Worm (Caenorhabditis elegans) whole organism, L2 larva: Measurements from ENCODE around the gene srj-18.

ENCODE experiments used
- C34F6.9 ChIP-seq: fragments of 150-350 bp; optimal IDR thresholded peaks from 2 replicates; lab custom pipeline; 2014; ENCODE audit warnings: missing biosample characterization, missing genetic modification characterization
- F13H6.1 ChIP-seq: sonication (generic microtip); optimal IDR thresholded peaks from 2 replicates; lab custom pipeline; 2016; ENCODE audit warnings: missing genetic modification characterization, missing compliant biosample characterization
- R02D3.7 ChIP-seq: fragments of 150-350 bp; optimal IDR thresholded peaks from 2 replicates; lab custom pipeline; 2014; ENCODE audit warnings: missing biosample characterization, missing genetic modification characterization
- Y55F3AM.14 ChIP-seq: fragments of 200-800 bp; sonication (Bioruptor generic); optimal IDR thresholded peaks from 2 replicates; lab custom pipeline; 2018; ENCODE audit warnings: mild to moderate bottlenecking, missing genetic modification characterization, missing compliant biosample characterization
- ZK546.5 ChIP-seq: sonication (generic microtip); optimal IDR thresholded peaks from 2 replicates; lab custom pipeline; 2017; ENCODE audit warnings: missing biosample characterization, missing genetic modification characterization
- alr-1 ChIP-seq: fragments of 150-350 bp; optimal IDR thresholded peaks from 2 replicates; lab custom pipeline; 2014; ENCODE audit warnings: missing biosample characterization, missing genetic modification characterization
- aly-2 ChIP-seq: fragments of 150-350 bp; optimal IDR thresholded peaks from 2 replicates; lab custom pipeline; 2014; ENCODE audit warnings: missing biosample characterization, missing genetic modification characterization
- ama-1 ChIP-seq: fragments of 150-350 bp; optimal IDR thresholded peaks from 2 replicates; lab custom pipeline; 2018; ENCODE audit warnings: inconsistent platforms
- blmp-1 ChIP-seq: sonication (generic microtip); optimal IDR thresholded peaks from 2 replicates; lab custom pipeline; 2017; ENCODE audit warnings: missing genetic modification characterization, mild to moderate bottlenecking, missing compliant biosample characterization, antibody characterized with exemption, moderate library complexity; ENCODE audit not compliant: insufficient read depth
- crh-2 ChIP-seq: sonication (generic microtip); optimal IDR thresholded peaks from 2 replicates; lab custom pipeline; 2017; ENCODE audit warnings: missing biosample characterization, missing genetic modification characterization
- dmd-4 ChIP-seq: sonication (generic microtip); optimal IDR thresholded peaks from 2 replicates; lab custom pipeline; 2017; ENCODE audit warnings: missing biosample characterization, missing genetic modification characterization
- egl-27 ChIP-seq: sonication (generic microtip); optimal IDR thresholded peaks from 3 replicates; lab custom pipeline; 2017; ENCODE audit warnings: missing biosample characterization, missing genetic modification reagents, missing genetic modification characterization
- elt-3 ChIP-seq: sonication (generic microtip); optimal IDR thresholded peaks from 2 replicates; lab custom pipeline; 2017; ENCODE audit warnings: missing biosample characterization, missing genetic modification characterization
- fos-1 ChIP-seq: fragments of 150-350 bp; optimal IDR thresholded peaks from 2 replicates; lab custom pipeline; 2014; ENCODE audit warnings: missing biosample characterization, missing genetic modification characterization
- gmeb-1 ChIP-seq: fragments of 150-350 bp; optimal IDR thresholded peaks from 2 replicates; lab custom pipeline; 2014; ENCODE audit warnings: missing biosample characterization, missing genetic modification characterization
- lin-13 ChIP-seq: fragments of 150-350 bp; optimal IDR thresholded peaks from 2 replicates; lab custom pipeline; 2014; ENCODE audit warnings: missing biosample characterization, missing genetic modification reagents, missing genetic modification characterization
- lin-39 ChIP-seq: fragments of 150-350 bp; optimal IDR thresholded peaks from 2 replicates; lab custom pipeline; 2014; ENCODE audit warnings: missing biosample characterization, missing genetic modification reagents, missing genetic modification characterization
- mab-5 ChIP-seq: fragments of 150-350 bp; optimal IDR thresholded peaks from 2 replicates; lab custom pipeline; 2014; ENCODE audit warnings: missing biosample characterization, missing genetic modification characterization
- mbf-1 ChIP-seq: sonication (generic microtip); optimal IDR thresholded peaks from 2 replicates; lab custom pipeline; 2017; ENCODE audit warnings: missing biosample characterization, missing genetic modification characterization
- nhr-10 ChIP-seq: sonication (generic microtip); optimal IDR thresholded peaks from 2 replicates; lab custom pipeline; 2017; ENCODE audit warnings: missing biosample characterization, missing genetic modification characterization
- nhr-11 ChIP-seq: fragments of 150-350 bp; optimal IDR thresholded peaks from 2 replicates; lab custom pipeline; 2014; ENCODE audit warnings: missing biosample characterization, missing genetic modification characterization
- nhr-12 ChIP-seq: fragments of 150-350 bp; optimal IDR thresholded peaks from 2 replicates; lab custom pipeline; 2014; ENCODE audit warnings: missing biosample characterization, missing genetic modification characterization
- nhr-21 ChIP-seq: fragments of 150-350 bp; optimal IDR thresholded peaks from 2 replicates; lab custom pipeline; 2014; ENCODE audit warnings: missing biosample characterization, missing genetic modification characterization
- nhr-23 ChIP-seq: fragments of 150-350 bp; optimal IDR thresholded peaks from 2 replicates; lab custom pipeline; 2014; ENCODE audit warnings: missing biosample characterization, missing genetic modification reagents, missing genetic modification characterization
- nhr-237 ChIP-seq: fragments of 150-350 bp; optimal IDR thresholded peaks from 2 replicates; lab custom pipeline; 2014; ENCODE audit warnings: missing biosample characterization, missing genetic modification characterization
- nhr-25 ChIP-seq: fragments of 150-350 bp; sonication (generic microtip); optimal IDR thresholded peaks from 3 replicates; lab custom pipeline; 2014; ENCODE audit warnings: missing biosample characterization, missing genetic modification characterization
- nhr-77 ChIP-seq: fragments of 150-350 bp; optimal IDR thresholded peaks from 2 replicates; lab custom pipeline; 2014; ENCODE audit warnings: missing biosample characterization, missing genetic modification characterization
- peb-1 ChIP-seq: fragments of 150-350 bp; optimal IDR thresholded peaks from 2 replicates; lab custom pipeline; 2014; ENCODE audit warnings: missing biosample characterization, missing genetic modification characterization
- sma-9 ChIP-seq, 2 experiments: fragments of 150-350 bp in 1 of 2; sonication (generic microtip) in 1 of 2; optimal IDR thresholded peaks; 2 replicates each; lab custom pipeline; 2014 to 2016; ENCODE audit warnings: missing genetic modification characterization in 2 of 2, mild to moderate bottlenecking in 1 of 2, missing biosample characterization in 1 of 2, missing compliant biosample characterization in 1 of 2, missing genetic modification reagents in 1 of 2, moderate library complexity in 1 of 2
- unc-39 ChIP-seq: fragments of 150-350 bp; optimal IDR thresholded peaks from 2 replicates; lab custom pipeline; 2014; ENCODE audit warnings: missing biosample characterization, missing genetic modification characterization
- unc-55 ChIP-seq: fragments of 150-350 bp; sonication (generic microtip); optimal IDR thresholded peaks from 3 replicates; lab custom pipeline; 2014; ENCODE audit warnings: missing biosample characterization, missing genetic modification reagents, missing genetic modification characterization
- ztf-1 ChIP-seq: fragments of 200-800 bp; sonication (Bioruptor generic); conservative IDR thresholded peaks from 2 replicates; pipeline ENCODE4 v1.3.6; 2022; ENCODE audit warnings: missing genetic modification characterization, missing compliant biosample characterization
- ztf-11 ChIP-seq: sonication (generic microtip); optimal IDR thresholded peaks from 2 replicates; lab custom pipeline; 2017; ENCODE audit warnings: missing biosample characterization, missing genetic modification characterization
- ztf-4 ChIP-seq: fragments of 150-350 bp; optimal IDR thresholded peaks from 2 replicates; lab custom pipeline; 2014; ENCODE audit warnings: missing biosample characterization, missing genetic modification characterization

The srj-18 gene

ce11 chrV:2774042-2774441 is at the start of gene srj-18:
TSS of gene srj-18 (plus strand) at chrV:2774342.
- TF ChIP-seq elt-3 (tag; lab: Kevin White, UChicago) (no peak), sma-9 (GFP tag; optimal IDR thresholded peaks at IDR 0.05; lab: Kevin White, UChicago) (no peak), sma-9 (tag; optimal IDR thresholded peaks at IDR 0.05; lab: Kevin White, UChicago) (no peak), nhr-77 (tag; lab: Kevin White, UChicago) (no peak), peb-1 (no peak), ztf-11 (tag; lab: Kevin White, UChicago) (no peak), nhr-11 (tag; lab: Kevin White, UChicago) (no peak), egl-27 (tag; lab: Kevin White, UChicago) (no peak), aly-2 (tag; lab: Kevin White, UChicago) (no peak)

DNA sequence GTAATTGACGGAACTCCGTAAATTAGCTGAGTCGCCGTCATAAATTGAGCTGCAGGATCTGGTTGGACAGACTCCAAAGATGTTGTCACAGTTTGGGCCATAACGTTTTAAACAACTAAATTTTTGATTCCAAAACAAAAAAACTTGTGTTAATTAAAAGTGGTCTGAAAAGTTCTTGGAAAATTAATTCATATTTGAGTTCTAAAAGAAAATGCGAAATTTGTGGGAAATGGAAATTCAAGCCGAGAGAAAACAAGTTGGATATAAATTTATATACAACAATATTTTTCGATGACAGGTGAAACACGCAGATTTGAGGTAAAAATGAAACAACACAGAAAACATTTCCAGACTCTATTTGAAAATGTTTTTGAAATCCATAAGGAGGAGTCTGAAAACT is 48.9 kb upstream of the srj-18 start, which contains the start of gene srg-59:
Gene srg-59, minus strand, starts transcription at position 101 of the 400 bp plus-strand sequence.
- no peak for TF ChIP-seq aly-2 (tag; lab: Kevin White, UChicago)
- no peak for TF ChIP-seq crh-2 (tag; lab: Kevin White, UChicago)
- TF ChIP-seq mab-5 (tag; lab: Kevin White, UChicago): no peak
- no peak for TF ChIP-seq nhr-23
- no peak for TF ChIP-seq R02D3.7 (tag; lab: Kevin White, UChicago)
- no peak for TF ChIP-seq lin-13

- no peak for TF ChIP-seq R02D3.7 (tag; lab: Kevin White, UChicago)
- TF ChIP-seq dmd-4 (tag; lab: Kevin White, UChicago): no peak
- no peak for TF ChIP-seq nhr-12 (tag; lab: Kevin White, UChicago)
- no peak for TF ChIP-seq lin-39 (tag; lab: Kevin White, UChicago)
- TF ChIP-seq alr-1: no peak
- TF ChIP-seq ZK546.5: no peak
- TF ChIP-seq ama-1 (lab: Kevin White, UChicago): no peak
- TF ChIP-seq ztf-4 (tag; lab: Kevin White, UChicago): no peak
- TF ChIP-seq nhr-25 (tag; lab: Kevin White, UChicago): no peak
- TF ChIP-seq F13H6.1 (tag; lab: Kevin White, UChicago): no peak
- TF ChIP-seq ztf-1 (GFP tag; lab: Robert Waterston, UW): no peak
- no peak for TF ChIP-seq sma-9 (GFP tag; optimal IDR thresholded peaks at IDR 0.05; lab: Kevin White, UChicago)
- TF ChIP-seq sma-9 (tag; optimal IDR thresholded peaks at IDR 0.05; lab: Kevin White, UChicago): no peak
- no peak for TF ChIP-seq nhr-21
- no peak for TF ChIP-seq blmp-1 (tag; lab: Kevin White, UChicago)
- no peak for TF ChIP-seq nhr-237
- no peak for TF ChIP-seq unc-39 (tag; lab: Kevin White, UChicago)
- TF ChIP-seq, all 48 proteins: peak for 0
These were observed 47.0 kb upstream of the srj-18 start, which contains the start of gene str-13 for ce11 chrV:2727101-2727500. TSS of gene str-13 (minus strand) at chrV:2727201.

ce11 chrV:2728236-2728635 is 45.9 kb upstream of the srj-18 start, which contains the start of gene str-33:
TSS of gene str-33 (plus strand) at chrV:2728536.
- no peak for TF ChIP-seq gmeb-1 (tag; lab: Kevin White, UChicago)
- TF ChIP-seq ZK546.5: no peak
- TF ChIP-seq unc-55 (GFP tag; lab: Kevin White, UChicago): no peak
- TF ChIP-seq Y55F3AM.14 (GFP tag; lab: Kevin White, UChicago): no peak
- TF ChIP-seq C34F6.9 (tag; lab: Kevin White, UChicago): no peak
- TF ChIP-seq F13H6.1 (tag; lab: Kevin White, UChicago): no peak
- TF ChIP-seq nhr-10 (tag; lab: Kevin White, UChicago): no peak
- TF ChIP-seq mbf-1 (tag; lab: Kevin White, UChicago): no peak

DNA sequence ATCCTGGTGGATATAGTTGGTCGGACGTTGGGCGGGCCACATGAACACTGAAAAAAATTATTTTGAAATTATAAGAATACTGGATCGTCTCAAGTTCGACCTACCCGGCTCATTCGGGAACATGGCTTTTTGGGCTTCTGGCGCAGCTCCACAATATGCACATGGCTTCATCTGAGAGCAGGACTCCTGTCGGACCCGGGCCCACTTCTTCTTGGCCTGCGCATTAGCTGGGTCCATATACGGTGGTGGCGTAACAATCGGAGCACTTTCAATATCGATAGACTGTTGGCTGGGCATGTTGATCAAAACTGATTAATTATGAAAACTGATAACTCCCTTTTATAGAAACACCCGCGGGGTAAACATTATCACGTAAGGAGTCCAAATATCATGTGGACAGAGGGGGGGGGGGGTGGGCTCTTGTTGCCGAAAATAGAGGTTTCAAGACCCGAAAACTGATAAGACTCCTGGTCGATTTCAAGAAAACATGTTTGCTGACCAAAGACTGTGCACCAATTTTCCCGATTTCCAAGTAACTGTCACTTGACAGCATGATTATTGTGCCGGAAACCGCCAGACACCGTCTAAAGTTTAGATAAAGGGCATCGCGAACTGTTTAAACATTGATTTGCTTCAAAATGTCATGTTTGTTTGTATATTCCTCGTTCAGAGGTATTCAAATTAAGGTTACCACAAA is 43.2 kb upstream of the srj-18 start, which contains the start of gene dod-3:
Gene dod-3, minus strand, starts transcription at position 315 of the 697 bp plus-strand sequence.
- no peak for TF ChIP-seq fos-1 (tag; lab: Kevin White, UChicago)
- peak; percentile 57 for TF ChIP-seq F13H6.1 (tag; lab: Kevin White, UChicago)
